Worm (Caenorhabditis elegans): ENCODE measurements around the gene B0035.15.
"Not testable (repeated sequence)": the region's sequence is repeated elsewhere in the genome, so short reads cannot be mapped to it uniquely, and the experiment has no call there.

DNA sequence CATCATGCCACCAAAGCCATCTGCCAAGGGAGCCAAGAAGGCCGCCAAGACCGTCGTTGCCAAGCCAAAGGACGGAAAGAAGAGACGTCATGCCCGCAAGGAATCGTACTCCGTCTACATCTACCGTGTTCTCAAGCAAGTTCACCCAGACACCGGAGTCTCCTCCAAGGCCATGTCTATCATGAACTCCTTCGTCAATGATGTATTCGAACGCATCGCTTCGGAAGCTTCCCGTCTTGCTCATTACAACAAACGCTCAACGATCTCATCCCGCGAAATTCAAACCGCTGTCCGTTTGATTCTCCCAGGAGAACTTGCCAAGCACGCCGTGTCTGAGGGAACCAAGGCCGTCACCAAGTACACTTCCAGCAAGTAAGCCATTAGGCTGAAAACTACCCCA, 26.7 kb upstream of the B0035.15 start, which contains the start of gene his-48:
- not testable (repeated sequence) for TF ChIP-seq fos-1 (tag; optimal IDR thresholded peaks at IDR 0.05); nhr-76 (tag; optimal IDR thresholded peaks at IDR 0.05); mdt-29 (GFP tag; IDR thresholded peaks at IDR 0.05); unc-62 (GFP tag; optimal IDR thresholded peaks at IDR 0.05 in 1 of 2); unc-62 (tag; optimal IDR thresholded peaks at IDR 0.05); mep-1 (tag; optimal IDR thresholded peaks at IDR 0.05); nhr-237 (tag; optimal IDR thresholded peaks at IDR 0.05); nhr-11 (tag; optimal IDR thresholded peaks at IDR 0.05); zag-1 (tag; optimal IDR thresholded peaks at IDR 0.05); lsy-2 (tag; optimal IDR thresholded peaks at IDR 0.05)

Measured in whole organism, L4 larva.